Worm (Caenorhabditis elegans) whole organism, L4 larva: ENCODE data around the gene twnk-1.

ENCODE experiments used
- F10B5.3 ChIP-seq: sonication (generic microtip); optimal IDR thresholded peaks from 2 replicates; lab custom pipeline; 2016; ENCODE audit warnings: mild to moderate bottlenecking, missing genetic modification characterization, missing compliant biosample characterization
- F37D6.2 ChIP-seq: sonication (generic microtip); optimal IDR thresholded peaks from 2 replicates; lab custom pipeline; 2016; ENCODE audit warnings: mild to moderate bottlenecking, missing genetic modification characterization, missing compliant biosample characterization
- ZK337.2 ChIP-seq: fragments of 200-800 bp; sonication (Bioruptor generic); IDR thresholded peaks from 2 replicates; pipeline ENCODE4 v1.3.6; 2022; ENCODE audit warnings: missing genetic modification reagents, missing genetic modification characterization, missing compliant biosample characterization
- aha-1 ChIP-seq: fragments of 150-350 bp; peaks from one replicate; lab custom pipeline; 2014; ENCODE audit warnings: missing biosample characterization, missing genetic modification characterization
- aly-2 ChIP-seq: sonication (generic microtip); optimal IDR thresholded peaks from 2 replicates; lab custom pipeline; 2018; ENCODE audit warnings: missing biosample characterization, missing genetic modification characterization
- attf-4 ChIP-seq: sonication (generic microtip); optimal IDR thresholded peaks from 3 replicates; lab custom pipeline; 2017; ENCODE audit warnings: missing biosample characterization, missing genetic modification characterization
- ceh-32 ChIP-seq: sonication (generic microtip); optimal IDR thresholded peaks from 2 replicates; lab custom pipeline; 2016; ENCODE audit warnings: mild to moderate bottlenecking, missing genetic modification characterization, missing compliant biosample characterization; ENCODE audit not compliant: poor library complexity
- ceh-62 ChIP-seq: sonication (generic microtip); optimal IDR thresholded peaks from 2 replicates; lab custom pipeline; 2017; ENCODE audit warnings: missing biosample characterization, missing genetic modification characterization
- ces-1 ChIP-seq: fragments of 150-350 bp; sonication (generic microtip); optimal IDR thresholded peaks from 4 replicates; lab custom pipeline; 2014; ENCODE audit warnings: missing biosample characterization, missing genetic modification reagents, missing genetic modification characterization
- cey-2 ChIP-seq: sonication (generic microtip); optimal IDR thresholded peaks from 3 replicates; lab custom pipeline; 2017; ENCODE audit warnings: missing genetic modification characterization, mild to moderate bottlenecking, missing compliant biosample characterization, antibody characterized with exemption, borderline replicate concordance; ENCODE audit not compliant: insufficient read depth
- ctbp-1 ChIP-seq: fragments of 200-800 bp; sonication (Bioruptor generic); IDR thresholded peaks from 2 replicates; pipeline ENCODE4 v1.3.6; 2022; ENCODE audit warnings: missing genetic modification reagents, missing genetic modification characterization, missing compliant biosample characterization
- daf-12 ChIP-seq: fragments of 150-350 bp; optimal IDR thresholded peaks from 2 replicates; lab custom pipeline; 2014; ENCODE audit warnings: missing biosample characterization, missing genetic modification reagents, missing genetic modification characterization
- daf-16 ChIP-seq, 3 experiments: sonication (generic microtip); optimal IDR thresholded peaks; 2 replicates each; lab custom pipeline; 2016 to 2017; ENCODE audit warnings: missing genetic modification characterization in 3 of 3, missing genetic modification reagents in 3 of 3, mild to moderate bottlenecking in 2 of 3, missing compliant biosample characterization in 2 of 3, missing biosample characterization in 1 of 3, moderate library complexity in 1 of 3
- daf-19 ChIP-seq: fragments of 200-800 bp; sonication (Bioruptor generic); conservative IDR thresholded peaks from 2 replicates; pipeline ENCODE4 v1.3.6; 2022; ENCODE audit warnings: missing genetic modification characterization, missing compliant biosample characterization
- dmd-6 ChIP-seq: fragments of 200-800 bp; sonication (Bioruptor generic); IDR thresholded peaks from 2 replicates; pipeline ENCODE4 v1.3.6; 2022; ENCODE audit warnings: missing genetic modification reagents, missing genetic modification characterization, missing compliant biosample characterization
- dpl-1 ChIP-seq: fragments of 150-350 bp; optimal IDR thresholded peaks from 2 replicates; lab custom pipeline; 2014; ENCODE audit warnings: missing biosample characterization, missing genetic modification reagents, missing genetic modification characterization
- dve-1 ChIP-seq: sonication (generic microtip); optimal IDR thresholded peaks from 2 replicates; lab custom pipeline; 2017; ENCODE audit warnings: antibody characterized with exemption, mild to moderate bottlenecking, missing genetic modification characterization, missing compliant biosample characterization; ENCODE audit not compliant: insufficient read depth
- fkh-10 ChIP-seq: fragments of 150-350 bp; optimal IDR thresholded peaks from 2 replicates; lab custom pipeline; 2014; ENCODE audit warnings: missing biosample characterization, missing genetic modification reagents, missing genetic modification characterization
- hif-1 ChIP-seq, 2 experiments: sonication (generic microtip); optimal IDR thresholded peaks; 2 replicates each; lab custom pipeline; 2016 to 2017; ENCODE audit warnings: missing compliant biosample characterization in 2 of 2, missing genetic modification characterization in 2 of 2, missing genetic modification reagents in 2 of 2, missing genotype in 2 of 2, mild to moderate bottlenecking in 1 of 2
- hlh-11 ChIP-seq: fragments of 200-800 bp; sonication (Bioruptor generic); optimal IDR thresholded peaks from 2 replicates; lab custom pipeline; 2018; ENCODE audit warnings: mild to moderate bottlenecking, missing genetic modification characterization, missing compliant biosample characterization
- hlh-30 ChIP-seq: sonication (generic microtip); optimal IDR thresholded peaks from 2 replicates; lab custom pipeline; 2017; ENCODE audit warnings: antibody characterized with exemption, mild to moderate bottlenecking, missing genetic modification characterization, missing compliant biosample characterization; ENCODE audit not compliant: insufficient read depth
- lin-1 ChIP-seq: fragments of 200-800 bp; sonication (Bioruptor generic); IDR thresholded peaks from 2 replicates; pipeline ENCODE4 v1.3.6; 2022; ENCODE audit warnings: missing genetic modification reagents, missing genetic modification characterization, missing compliant biosample characterization
- lin-15B ChIP-seq: fragments of 150-350 bp; sonication (generic microtip); optimal IDR thresholded peaks from 3 replicates; lab custom pipeline; 2014; ENCODE audit warnings: missing biosample characterization, missing genetic modification characterization
- lsy-2 ChIP-seq, 2 experiments: fragments of 150-350 bp in 1 of 2; sonication (generic microtip) in 1 of 2; optimal IDR thresholded peaks; 2 replicates each; lab custom pipeline; 2014 to 2017; ENCODE audit warnings: missing biosample characterization in 2 of 2, missing genetic modification characterization in 2 of 2
- madf-5 ChIP-seq, 2 experiments: fragments of 200-800 bp; sonication (Bioruptor generic); IDR thresholded peaks; 2 replicates each; pipeline ENCODE4 v1.3.6; 2022; ENCODE audit warnings: missing compliant biosample characterization in 2 of 2, missing genetic modification characterization in 2 of 2
- mdl-1 ChIP-seq, 2 experiments: fragments of 150-350 bp in 1 of 2; sonication (generic microtip) in 1 of 2; optimal IDR thresholded peaks; 2 replicates each; lab custom pipeline; 2014 to 2017; ENCODE audit warnings: missing biosample characterization in 2 of 2, missing genetic modification characterization in 2 of 2
- mep-1 ChIP-seq: fragments of 150-350 bp; sonication (generic microtip); optimal IDR thresholded peaks from 3 replicates; lab custom pipeline; 2014; ENCODE audit warnings: missing biosample characterization, missing genetic modification characterization
- mes-2 ChIP-seq: sonication (generic microtip); optimal IDR thresholded peaks from 2 replicates; lab custom pipeline; 2016; ENCODE audit warnings: missing genotype, mild to moderate bottlenecking, missing genetic modification characterization, missing compliant biosample characterization; ENCODE audit not compliant: poor library complexity, severe bottlenecking
- mxl-2 ChIP-seq: fragments of 200-800 bp; sonication (Bioruptor generic); conservative IDR thresholded peaks from 2 replicates; pipeline ENCODE4 v1.3.6; 2022; ENCODE audit warnings: missing genetic modification reagents, missing genetic modification characterization, missing compliant biosample characterization
- mxl-3 ChIP-seq: fragments of 200-800 bp; sonication (Bioruptor generic); optimal IDR thresholded peaks from 2 replicates; lab custom pipeline; 2018; ENCODE audit warnings: mild to moderate bottlenecking, missing genetic modification characterization, missing compliant biosample characterization
- nhr-102 ChIP-seq: sonication (generic microtip); optimal IDR thresholded peaks from 2 replicates; lab custom pipeline; 2016; ENCODE audit warnings: mild to moderate bottlenecking, missing genetic modification characterization, moderate library complexity, missing compliant biosample characterization
- nhr-11 ChIP-seq: fragments of 150-350 bp; optimal IDR thresholded peaks from 2 replicates; lab custom pipeline; 2014; ENCODE audit warnings: missing biosample characterization, missing genetic modification characterization
- nhr-28 ChIP-seq: fragments of 150-350 bp; optimal IDR thresholded peaks from 2 replicates; lab custom pipeline; 2014; ENCODE audit warnings: missing biosample characterization, missing genetic modification characterization
- nhr-48 ChIP-seq: sonication (generic microtip); optimal IDR thresholded peaks from 2 replicates; lab custom pipeline; 2016; ENCODE audit warnings: mild to moderate bottlenecking, missing genetic modification characterization, missing compliant biosample characterization
- nhr-76 ChIP-seq: fragments of 150-350 bp; optimal IDR thresholded peaks from 2 replicates; lab custom pipeline; 2014; ENCODE audit warnings: missing biosample characterization, missing genetic modification characterization
- nhr-77 ChIP-seq: fragments of 150-350 bp; optimal IDR thresholded peaks from 2 replicates; lab custom pipeline; 2014; ENCODE audit warnings: missing biosample characterization, missing genetic modification characterization
- pha-4 ChIP-seq, 2 experiments: fragments of 150-350 bp in 1 of 2; fragments of 200-800 bp in 1 of 2; sonication (Bioruptor generic) in 1 of 2; IDR thresholded peaks in 1 of 2; optimal IDR thresholded peaks in 1 of 2; 2 replicates each; pipeline versions ENCODE4 v1.3.6 to Lab custom; 2014 to 2022; ENCODE audit warnings: missing genetic modification characterization in 2 of 2, missing genetic modification reagents in 2 of 2, missing biosample characterization in 1 of 2, missing compliant biosample characterization in 1 of 2
- php-3 ChIP-seq: fragments of 200-800 bp; sonication (Bioruptor generic); IDR thresholded peaks from 2 replicates; pipeline ENCODE4 v1.3.6; 2022; ENCODE audit warnings: missing genetic modification reagents, missing genetic modification characterization, missing compliant biosample characterization
- rbr-2 ChIP-seq: sonication (generic microtip); optimal IDR thresholded peaks from 2 replicates; lab custom pipeline; 2016; ENCODE audit warnings: missing genotype, missing genetic modification characterization, missing compliant biosample characterization
- saeg-2 ChIP-seq: fragments of 200-800 bp; sonication (Bioruptor generic); IDR thresholded peaks from 2 replicates; pipeline ENCODE4 v1.3.6; 2022; ENCODE audit warnings: missing genetic modification reagents, missing genetic modification characterization, missing compliant biosample characterization
- set-16 ChIP-seq: fragments of 200-800 bp; sonication (Bioruptor generic); IDR thresholded peaks from 2 replicates; pipeline ENCODE4 v1.3.6; 2022; ENCODE audit warnings: missing genetic modification reagents, missing genetic modification characterization, missing compliant biosample characterization
- snpc-1.2 ChIP-seq: fragments of 200-800 bp; sonication (Bioruptor generic); IDR thresholded peaks from 2 replicates; pipeline ENCODE4 v1.3.6; 2022; ENCODE audit warnings: missing genetic modification reagents, missing genetic modification characterization, missing compliant biosample characterization
- spr-3 ChIP-seq: fragments of 200-800 bp; sonication (Bioruptor generic); optimal IDR thresholded peaks from 2 replicates; lab custom pipeline; 2018; ENCODE audit warnings: mild to moderate bottlenecking, missing genetic modification characterization, missing compliant biosample characterization
- unc-62 ChIP-seq, 3 experiments: fragments of 150-350 bp in 1 of 3; sonication (generic microtip); optimal IDR thresholded peaks in 2 of 3; peaks in 1 of 3; 1 replicate in 1 of 3; 2 replicates in 2 of 3; lab custom pipeline; 2014 to 2017; ENCODE audit warnings: missing biosample characterization in 3 of 3, missing genetic modification characterization in 3 of 3, missing genetic modification reagents in 3 of 3, missing genotype in 1 of 3
- vab-7 ChIP-seq: fragments of 200-800 bp; sonication (Bioruptor generic); IDR thresholded peaks from 2 replicates; pipeline ENCODE4 v1.3.6; 2022; ENCODE audit warnings: missing genetic modification reagents, missing genetic modification characterization, missing compliant biosample characterization
- zag-1 ChIP-seq: fragments of 150-350 bp; optimal IDR thresholded peaks from 2 replicates; lab custom pipeline; 2014; ENCODE audit warnings: missing biosample characterization, missing genetic modification characterization
- ztf-11 ChIP-seq: fragments of 150-350 bp; optimal IDR thresholded peaks from 2 replicates; lab custom pipeline; 2014; ENCODE audit warnings: missing biosample characterization, missing genetic modification characterization

twnk-1 gene

DNA sequence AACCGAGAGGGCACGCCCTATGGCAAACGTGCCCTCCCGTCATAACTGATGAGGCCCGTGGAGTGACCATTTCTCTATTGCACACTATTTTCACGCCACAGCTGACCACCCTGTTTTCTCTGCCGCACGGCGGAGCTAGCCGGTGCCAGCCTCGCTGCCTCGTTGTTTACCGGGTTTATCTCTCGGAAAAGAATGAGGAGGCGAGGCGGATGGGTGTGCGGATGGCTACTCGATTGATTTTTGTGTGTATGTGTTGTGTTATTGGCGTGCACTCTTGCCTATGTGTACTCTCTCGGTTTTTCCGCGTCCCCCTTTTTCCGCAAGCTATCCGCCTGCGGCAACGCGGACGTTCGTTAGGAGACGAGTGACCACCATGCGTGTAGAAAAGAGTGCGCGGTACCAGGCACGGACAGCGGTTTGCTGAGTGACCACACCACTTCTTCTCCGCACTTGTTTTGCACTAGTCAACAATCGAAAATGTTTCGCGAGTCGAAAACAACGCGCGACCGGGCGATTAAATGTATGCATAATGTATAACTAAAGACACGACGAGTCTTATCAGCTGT is 21.1 kb downstream of the twnk-1 start:
- peak; percentile 84 for TF ChIP-seq hlh-30 (tag; lab: Kevin White, UChicago)
- TF ChIP-seq F37D6.2 (tag; lab: Kevin White, UChicago), result peak; percentile 76
- peak; percentile 14 for TF ChIP-seq mes-2
- TF ChIP-seq hlh-11 (tag; lab: Kevin White, UChicago), result peak; percentile 100
- TF ChIP-seq madf-5 (GFP tag; IDR thresholded peaks at IDR 0.05; lab: Robert Waterston, UW), result no peak
- no peak for TF ChIP-seq cey-2 (tag; lab: Kevin White, UChicago)
- TF ChIP-seq set-16 (GFP tag; lab: Robert Waterston, UW), result peak; percentile 83
- no peak for TF ChIP-seq ZK337.2 (GFP tag; lab: Robert Waterston, UW)
- TF ChIP-seq ceh-62 (tag; lab: Kevin White, UChicago), result no peak
- peak; percentile 89 for TF ChIP-seq mxl-3 (GFP tag; lab: Kevin White, UChicago)
- 0 out of 2 replicates have a peak, but pooled peaks have one; percentile 9 for TF ChIP-seq mxl-2
- TF ChIP-seq ceh-32 (tag; lab: Kevin White, UChicago), result peak; percentile 69
- TF ChIP-seq F10B5.3 (tag; lab: Kevin White, UChicago), result peak; percentile 42
- no peak for TF ChIP-seq zag-1 (tag; lab: Kevin White, UChicago)
- TF ChIP-seq attf-4, result peak; percentile 19
- TF ChIP-seq dpl-1 (GFP tag; lab: Kevin White, UChicago), result peak; percentile 46
- TF ChIP-seq aly-2 (tag; lab: Kevin White, UChicago), result no peak
- peak; percentile 82 for TF ChIP-seq dve-1 (tag; lab: Kevin White, UChicago)
- TF ChIP-seq pha-4 (GFP tag; IDR thresholded peaks at IDR 0.05; lab: Robert Waterston, UW), result peak; percentile 53; the same call in 1 of the 2 replicates
- no peak for TF ChIP-seq pha-4 (tag; optimal IDR thresholded peaks at IDR 0.05; lab: Kevin White, UChicago)
- TF ChIP-seq nhr-28 (tag; lab: Kevin White, UChicago), result peak; percentile 30
- TF ChIP-seq lsy-2 (tag; optimal IDR thresholded peaks at IDR 0.05; lab: Kevin White, UChicago), result peak; percentile 11 to 48
- peak in 1 of 2 experiments; percentile 88 for TF ChIP-seq unc-62 (GFP tag; optimal IDR thresholded peaks at IDR 0.05 in 1 of 2; lab: Kevin White, UChicago)
- TF ChIP-seq unc-62 (tag; optimal IDR thresholded peaks at IDR 0.05; lab: Kevin White, UChicago), result no peak
- TF ChIP-seq ztf-11 (tag; lab: Kevin White, UChicago), result no peak
- TF ChIP-seq mdl-1 (tag; optimal IDR thresholded peaks at IDR 0.05; lab: Kevin White, UChicago), result peak; percentile 64 to 93
- no peak for TF ChIP-seq nhr-76 (tag; lab: Kevin White, UChicago)
- TF ChIP-seq mep-1 (tag; lab: Kevin White, UChicago), result peak; percentile 63
- TF ChIP-seq lin-1, result no peak
- peak; percentile 43 to 98 for TF ChIP-seq daf-16 (GFP tag; optimal IDR thresholded peaks at IDR 0.05; lab: Kevin White, UChicago)
- TF ChIP-seq daf-16 (tag; optimal IDR thresholded peaks at IDR 0.05; lab: Kevin White, UChicago), result peak; percentile 97
- no peak for TF ChIP-seq spr-3 (GFP tag; lab: Kevin White, UChicago)
- TF ChIP-seq nhr-48 (tag; lab: Kevin White, UChicago), result peak; percentile 86
- no peak for TF ChIP-seq snpc-1.2
- peak; percentile 19 for TF ChIP-seq nhr-77 (tag; lab: Kevin White, UChicago)
- peak; percentile 94 for TF ChIP-seq aha-1 (tag; lab: Kevin White, UChicago)
- peak; percentile 27; the same call in 1 of the 2 replicates for TF ChIP-seq dmd-6 (GFP tag; lab: Robert Waterston, UW)
- peak in 1 of 2 experiments; percentile 79 for TF ChIP-seq hif-1 (tag; optimal IDR thresholded peaks at IDR 0.05; lab: Kevin White, UChicago)
- peak; percentile 44 for TF ChIP-seq nhr-11 (tag; lab: Kevin White, UChicago)
- peak; percentile 55 for TF ChIP-seq fkh-10 (GFP tag; lab: Kevin White, UChicago)
- TF ChIP-seq ctbp-1 (GFP tag; lab: Robert Waterston, UW), result peak; percentile 67; the same call in 1 of the 2 replicates
- TF ChIP-seq saeg-2, result 0 out of 2 replicates have a peak, but pooled peaks have one; percentile 63
- TF ChIP-seq rbr-2, result peak; percentile 76
- TF ChIP-seq ces-1 (GFP tag; lab: Kevin White, UChicago), result no peak
- no peak for TF ChIP-seq daf-12 (tag; lab: Kevin White, UChicago)
- no peak for TF ChIP-seq vab-7 (GFP tag; lab: Robert Waterston, UW)
- no peak for TF ChIP-seq lin-15B
- TF ChIP-seq nhr-102 (tag; lab: Kevin White, UChicago), result peak; percentile 76
- TF ChIP-seq php-3 (GFP tag; lab: Robert Waterston, UW), result 0 out of 2 replicates have a peak, but pooled peaks have one; percentile 39
- TF ChIP-seq daf-19, result no peak
